Worm (Caenorhabditis elegans): ENCODE measurements around the gene W07G4.1.

DNA sequence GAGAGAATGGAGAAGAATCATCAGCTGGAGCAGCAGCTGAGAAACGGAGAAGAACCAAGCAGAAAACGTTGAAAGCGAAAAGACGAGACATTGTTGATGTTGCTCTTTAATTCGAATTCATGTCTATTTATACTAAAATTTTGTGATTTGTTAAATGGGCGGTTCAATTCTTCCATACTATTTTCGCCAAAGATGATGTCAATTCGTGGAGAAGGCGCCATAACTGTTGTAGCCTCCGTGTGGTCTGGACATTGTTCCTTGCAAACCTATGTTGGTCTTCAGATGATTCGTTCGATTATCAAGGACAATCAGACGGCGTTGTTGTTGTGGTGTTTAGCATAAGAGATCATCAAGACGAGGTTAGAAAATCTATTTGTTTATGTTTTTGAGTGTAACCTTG lies 35.9 kb upstream of the W07G4.1 start, which contains the start of gene far-3:
- TF ChIP-seq W03F9.2 (tag; optimal IDR thresholded peaks at IDR 0.05) (no peak), dao-5 (tag; optimal IDR thresholded peaks at IDR 0.05) (no peak)

All from whole organism, L4/young adult.